Worm (Caenorhabditis elegans): ENCODE data around the gene snu-23.
A peak's percentile ranks its signal among the peaks of the same experiment; 100 is the strongest.

The snu-23 gene

DNA sequence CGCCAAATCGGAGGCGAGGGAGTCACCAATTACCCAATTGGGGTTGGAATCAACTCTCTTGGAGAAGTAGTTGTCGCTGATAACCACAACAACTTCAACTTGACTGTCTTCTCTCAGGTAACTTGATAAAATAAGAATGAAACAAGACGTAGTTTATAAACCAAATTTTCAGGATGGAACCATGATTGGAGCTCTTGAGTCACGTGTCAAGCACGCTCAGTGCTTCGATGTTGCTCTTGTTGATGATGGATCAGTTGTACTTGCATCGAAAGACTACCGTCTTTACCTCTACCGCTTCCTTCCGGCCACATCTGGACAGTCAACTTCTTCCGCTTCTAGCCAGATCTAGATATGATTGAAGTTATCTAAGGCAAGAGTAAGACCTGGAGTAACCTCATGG is 33.9 kb downstream of the snu-23 start:
- TF ChIP-seq ces-1 (GFP tag; optimal IDR thresholded peaks at IDR 0.05) (no peak), lin-14 (GFP tag; optimal IDR thresholded peaks at IDR 0.05) (no peak), mep-1 (tag; optimal IDR thresholded peaks at IDR 0.05) (no peak), nhr-76 (tag; optimal IDR thresholded peaks at IDR 0.05) (no peak), nhr-12 (tag; optimal IDR thresholded peaks at IDR 0.05) (no peak)

DNA sequence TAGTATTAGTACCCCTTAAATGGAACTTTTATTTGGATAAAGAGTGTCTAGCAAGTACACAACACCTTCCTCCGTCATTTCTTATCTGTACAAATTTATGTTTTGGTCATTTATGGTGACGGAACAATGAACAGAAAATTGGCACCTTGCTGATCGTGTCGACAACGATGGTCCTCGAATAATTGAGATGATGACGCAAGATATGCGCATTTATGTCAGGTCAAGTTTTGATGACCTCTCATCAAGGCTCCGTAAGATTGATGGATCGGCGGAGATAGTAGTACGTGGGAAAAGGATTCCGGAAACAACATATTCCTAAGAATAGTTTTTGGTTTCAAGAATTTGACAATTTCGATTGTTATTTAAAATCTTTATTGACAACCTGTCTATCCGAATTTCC is 35.8 kb downstream of the snu-23 start:
- TF ChIP-seq mep-1 (tag; optimal IDR thresholded peaks at IDR 0.05), result no peak
- TF ChIP-seq irx-1 (tag; optimal IDR thresholded peaks at IDR 0.05), result no peak
- TF ChIP-seq ets-5 (GFP tag; IDR thresholded peaks at IDR 0.05), result no peak
- TF ChIP-seq fkh-10 (GFP tag; optimal IDR thresholded peaks at IDR 0.05), result no peak
- no peak for TF ChIP-seq fkh-4 (tag; optimal IDR thresholded peaks at IDR 0.05; ENCODE audit: borderline replicate concordance)
- no peak for TF ChIP-seq zip-4 (GFP tag; optimal IDR thresholded peaks at IDR 0.05)
- no peak for TF ChIP-seq lin-35 (GFP tag; optimal IDR thresholded peaks at IDR 0.05)
- TF ChIP-seq jun-1 (tag; optimal IDR thresholded peaks at IDR 0.05), result no peak
- TF ChIP-seq ztf-11 (tag; optimal IDR thresholded peaks at IDR 0.05), result no peak
- TF ChIP-seq C04F5.9 (tag; optimal IDR thresholded peaks at IDR 0.05), result no peak
- TF ChIP-seq aly-2 (tag; optimal IDR thresholded peaks at IDR 0.05), result no peak

DNA sequence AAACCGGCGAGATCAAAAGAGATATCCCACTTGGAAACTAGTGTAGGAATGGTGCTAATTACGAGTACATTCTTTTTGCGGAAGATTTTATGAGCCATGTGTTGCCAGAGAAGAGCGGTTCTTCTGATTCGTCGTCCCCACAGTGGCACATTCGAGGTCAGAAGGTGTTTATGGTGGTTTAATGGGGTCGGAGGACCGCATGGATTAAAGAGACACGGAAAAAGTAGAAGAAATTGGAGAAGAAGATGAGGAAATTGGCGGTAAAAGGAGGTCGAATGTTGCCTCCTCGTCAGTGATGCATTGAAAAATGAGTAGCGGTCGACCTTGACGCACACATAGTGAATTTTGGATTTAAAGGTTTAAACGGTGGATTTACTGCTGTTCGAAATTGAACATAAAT is 36.4 kb downstream of the snu-23 start:
- TF ChIP-seq tbx-2 (tag; optimal IDR thresholded peaks at IDR 0.05) (no peak), lin-14 (GFP tag; optimal IDR thresholded peaks at IDR 0.05) (peak; percentile 43), nhr-71 (tag; optimal IDR thresholded peaks at IDR 0.05) (no peak), blmp-1 (tag; optimal IDR thresholded peaks at IDR 0.05) (peak; percentile 49), dpl-1 (GFP tag; optimal IDR thresholded peaks at IDR 0.05) (no peak), ztf-11 (tag; optimal IDR thresholded peaks at IDR 0.05) (peak in 1 of 2 experiments; percentile 9), elt-2 (tag; optimal IDR thresholded peaks at IDR 0.05) (no peak), lsy-2 (tag; optimal IDR thresholded peaks at IDR 0.05) (peak in 1 of 2 experiments; percentile 10), nhr-85 (tag) (peak; percentile 83), lin-35 (GFP tag; optimal IDR thresholded peaks at IDR 0.05) (no peak), hlh-4 (tag; optimal IDR thresholded peaks at IDR 0.05) (no peak), xbp-1 (tag; optimal IDR thresholded peaks at IDR 0.05) (no peak), grh-1 (GFP tag; IDR thresholded peaks at IDR 0.05) (no peak)

DNA sequence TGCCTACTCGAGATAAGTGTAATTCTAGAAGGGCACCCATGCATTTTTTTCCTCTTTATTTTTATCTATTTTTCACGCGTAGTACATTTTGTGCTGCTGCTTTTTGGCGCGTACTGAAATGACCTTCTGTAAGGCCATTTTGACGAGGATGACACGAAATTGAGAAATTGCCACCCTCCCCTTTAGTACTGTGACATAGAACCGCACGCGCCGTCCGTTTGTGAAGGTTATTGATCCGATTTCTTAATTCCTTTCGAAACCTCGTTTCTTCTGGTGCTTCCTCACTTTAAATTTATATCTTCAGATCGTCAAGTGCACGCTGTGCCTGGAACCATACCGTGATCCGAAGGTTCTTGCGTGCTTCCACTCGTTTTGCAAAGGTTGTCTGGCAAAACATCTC is 38.8 kb downstream of the snu-23 start:
- peak; percentile 54 for TF ChIP-seq lin-14 (GFP tag; optimal IDR thresholded peaks at IDR 0.05)
- no peak for TF ChIP-seq ets-5 (GFP tag; IDR thresholded peaks at IDR 0.05)
- no peak for TF ChIP-seq nhr-12 (tag; optimal IDR thresholded peaks at IDR 0.05)
- no peak for TF ChIP-seq elt-3 (tag; optimal IDR thresholded peaks at IDR 0.05)
- no peak for TF ChIP-seq elt-2 (tag; optimal IDR thresholded peaks at IDR 0.05)
- peak; percentile 53 for TF ChIP-seq nhr-85 (tag)
- no peak for TF ChIP-seq nhr-28 (tag; optimal IDR thresholded peaks at IDR 0.05)
- peak; percentile 7 for TF ChIP-seq snu-23 (GFP tag; optimal IDR thresholded peaks at IDR 0.05)
- TF ChIP-seq efl-1 (optimal IDR thresholded peaks at IDR 0.05), result no peak
- peak in 1 of 2 experiments; percentile 65 for TF ChIP-seq efl-1 (GFP tag; optimal IDR thresholded peaks at IDR 0.05 in 1 of 2)

DNA sequence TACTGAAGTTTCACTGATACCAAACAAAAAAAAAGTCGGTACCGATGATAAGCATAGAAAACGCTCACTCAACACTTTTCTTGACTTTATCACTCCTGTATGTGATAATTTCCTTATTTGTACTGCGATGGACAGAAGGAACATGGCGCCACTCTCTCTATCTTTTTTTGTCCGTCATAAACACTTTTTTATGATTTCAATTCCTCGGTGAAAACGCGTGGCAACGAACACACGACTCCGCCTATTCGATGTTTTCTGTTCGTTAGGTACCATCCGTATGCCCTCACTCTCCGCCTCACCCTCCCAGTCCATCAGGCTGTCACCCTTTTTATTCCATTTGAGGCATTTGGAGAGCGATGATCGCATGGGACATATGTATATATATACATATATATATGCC is 39.6 kb downstream of the snu-23 start:
- peak; percentile 36 for TF ChIP-seq elt-2 (tag; optimal IDR thresholded peaks at IDR 0.05)
- peak in 1 of 2 experiments; percentile 4 for TF ChIP-seq mdl-1 (tag; optimal IDR thresholded peaks at IDR 0.05)
- no peak for TF ChIP-seq C34B4.2 (tag; optimal IDR thresholded peaks at IDR 0.05)
- no peak for TF ChIP-seq efl-1 (optimal IDR thresholded peaks at IDR 0.05)
- peak in 1 of 2 experiments; percentile 85 for TF ChIP-seq efl-1 (GFP tag; optimal IDR thresholded peaks at IDR 0.05 in 1 of 2)
- TF ChIP-seq mep-1 (tag; optimal IDR thresholded peaks at IDR 0.05), result peak; percentile 6

DNA sequence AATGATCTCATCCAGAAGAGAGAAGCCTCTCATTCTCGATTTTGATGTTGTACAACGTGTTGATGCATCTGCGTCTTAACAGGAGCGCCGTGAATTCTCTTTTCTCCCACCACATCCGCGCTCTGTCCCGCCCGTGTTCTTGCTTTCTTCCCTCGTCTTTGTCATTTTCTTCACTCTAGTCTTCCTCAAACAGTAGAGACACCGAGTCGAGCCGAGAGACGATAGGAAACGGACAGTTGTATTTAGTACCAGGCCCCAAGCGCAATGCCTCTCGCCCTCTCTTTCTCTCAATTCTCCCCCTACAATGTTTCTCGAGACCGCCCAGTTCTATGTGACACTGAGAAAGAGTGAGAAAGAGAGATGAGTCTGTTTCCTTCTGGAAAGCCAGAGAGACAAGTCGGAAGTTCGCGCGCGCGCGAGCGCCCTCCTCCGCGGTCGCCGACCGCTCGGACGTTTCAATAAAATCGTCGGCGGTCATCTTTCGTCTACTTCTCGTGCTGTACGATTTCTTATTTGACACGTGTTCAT is 40.3 kb downstream of the snu-23 start, which contains the start of gene ZK112.4:
ZK112.4 (minus strand) TSS at position 478 of the 528 bp plus-strand sequence.
- TF ChIP-seq elt-3 (tag; optimal IDR thresholded peaks at IDR 0.05), result peak in 2 of 6 experiments; percentile 3 to 14
- peak; percentile 98 for TF ChIP-seq lin-14 (GFP tag; optimal IDR thresholded peaks at IDR 0.05)
- TF ChIP-seq lin-15B (tag; optimal IDR thresholded peaks at IDR 0.05), result no peak
- no peak for TF ChIP-seq nhr-76 (tag; optimal IDR thresholded peaks at IDR 0.05)
- peak; percentile 76 for TF ChIP-seq snu-23 (GFP tag; optimal IDR thresholded peaks at IDR 0.05)
- no peak for TF ChIP-seq zip-4 (GFP tag; optimal IDR thresholded peaks at IDR 0.05)
- peak; percentile 79 for TF ChIP-seq nhr-77 (tag; optimal IDR thresholded peaks at IDR 0.05)
- TF ChIP-seq unc-86 (tag; optimal IDR thresholded peaks at IDR 0.05), result peak; percentile 43
- TF ChIP-seq nhr-28 (tag; optimal IDR thresholded peaks at IDR 0.05), result no peak
- peak in 1 of 2 experiments; percentile 20 for TF ChIP-seq mdl-1 (tag; optimal IDR thresholded peaks at IDR 0.05)
- TF ChIP-seq snpc-4 (tag; optimal IDR thresholded peaks at IDR 0.05), result no peak
- no peak for TF ChIP-seq ceh-63 (GFP tag; optimal IDR thresholded peaks at IDR 0.05)
- no peak for TF ChIP-seq nhr-237 (tag; optimal IDR thresholded peaks at IDR 0.05)
- peak; percentile 6 for TF ChIP-seq F16B12.6 (tag; optimal IDR thresholded peaks at IDR 0.05)
- TF ChIP-seq sox-4 (tag; optimal IDR thresholded peaks at IDR 0.05), result no peak
- TF ChIP-seq lin-35 (GFP tag; optimal IDR thresholded peaks at IDR 0.05), result peak; percentile 28 to 33
- TF ChIP-seq lir-3 (tag; optimal IDR thresholded peaks at IDR 0.05; ENCODE audit: poor library complexity), result no peak
- no peak for TF ChIP-seq ceh-8 (GFP tag; optimal IDR thresholded peaks at IDR 0.05)
- peak; percentile 67 for TF ChIP-seq jun-1 (tag; optimal IDR thresholded peaks at IDR 0.05)

Measured in whole organism, L1 larva.